Worm (Caenorhabditis elegans): ENCODE results near the gene C45H4.14.

- TF ChIP-seq sea-2 (GFP tag; IDR thresholded peaks at IDR 0.05) (no peak), pha-4 (tag; optimal IDR thresholded peaks at IDR 0.05) (no peak), ekl-4 (GFP tag; IDR thresholded peaks at IDR 0.05) (no peak), lin-26 (GFP tag; IDR thresholded peaks at IDR 0.05) (no peak), F37B4.10 (GFP tag; IDR thresholded peaks at IDR 0.05) (no peak), C06A6.2 (GFP tag; conservative IDR thresholded peaks at IDR 0.05) (no peak), bed-1 (GFP tag; IDR thresholded peaks at IDR 0.05) (no peak), nfyb-1 (GFP tag; IDR thresholded peaks at IDR 0.05) (no peak)
Observed at ce11 chrV:2204080-2204479, 44.8 kb upstream of the C45H4.14 start, which contains the start of gene cyp-33C12.
